Worm (Caenorhabditis elegans) whole organism, dauer: ENCODE data around the gene bcf-1.

Experiments
- unc-62 ChIP-seq: sonication (generic microtip); optimal IDR thresholded peaks from 2 replicates; lab custom pipeline; 2017; ENCODE audit warnings: missing biosample characterization, missing genetic modification reagents, missing genetic modification characterization

Gene bcf-1

ce11 chrV:6364806-6365205 is 43.8 kb downstream of the bcf-1 start:
- TF ChIP-seq unc-62 (GFP tag; lab: Kevin White, UChicago), result no peak

- TF ChIP-seq unc-62 (GFP tag; lab: Kevin White, UChicago), result no peak
Observed at ce11 chrV:6361688-6362087, 46.9 kb downstream of the bcf-1 start.

- no peak for TF ChIP-seq unc-62 (GFP tag; lab: Kevin White, UChicago)
Observed at ce11 chrV:6359522-6359921, 49.1 kb downstream of the bcf-1 start.

ce11 chrV:6358709-6359108 is 49.9 kb downstream of the bcf-1 start:
- no peak for TF ChIP-seq unc-62 (GFP tag; lab: Kevin White, UChicago)

- TF ChIP-seq unc-62 (GFP tag; lab: Kevin White, UChicago), result no peak
Observed at ce11 chrV:6357236-6357635, 51.3 kb downstream of the bcf-1 start.

ce11 chrV:6355975-6356441 is 52.6 kb downstream of the bcf-1 start, which contains the start of gene bcl-11:
TSS of gene bcl-11 (plus strand) at chrV:6356025.
- TF ChIP-seq unc-62 (GFP tag; lab: Kevin White, UChicago), result no peak

- TF ChIP-seq unc-62 (GFP tag; lab: Kevin White, UChicago), result no peak
Observed at ce11 chrV:6355412-6355811, 53.2 kb downstream of the bcf-1 start.

- no peak for TF ChIP-seq unc-62 (GFP tag; lab: Kevin White, UChicago)
Observed at ce11 chrV:6354786-6355185, 53.8 kb downstream of the bcf-1 start.

- TF ChIP-seq unc-62 (GFP tag; lab: Kevin White, UChicago), result no peak
Observed at ce11 chrV:6354202-6354601, 54.4 kb downstream of the bcf-1 start.

ce11 chrV:6353182-6353780 is 55.3 kb downstream of the bcf-1 start:
- TF ChIP-seq unc-62 (GFP tag; lab: Kevin White, UChicago), result no peak

ce11 chrV:6352350-6352749 is 56.2 kb downstream of the bcf-1 start:
- TF ChIP-seq unc-62 (GFP tag; lab: Kevin White, UChicago), result no peak
